Fruit fly (Drosophila melanogaster) whole organism, adult: ENCODE measurements around the gene CG14120.

Experiments used
- CG11617 ChIP-seq: fragments of 200-800 bp; sonication (Bioruptor generic); optimal IDR thresholded peaks from 2 replicates; lab custom pipeline; 2017; ENCODE audit warnings: mild to moderate bottlenecking, missing biosample characterization, missing genetic modification reagents, missing genetic modification characterization
- CG12768 ChIP-seq: fragments of 200-800 bp; sonication (Bioruptor generic); optimal IDR thresholded peaks from 2 replicates; lab custom pipeline; 2017; ENCODE audit warnings: missing biosample characterization, missing genetic modification characterization, mild to moderate bottlenecking, moderate library complexity, missing genetic modification reagents
- CG14711 ChIP-seq: fragments of 200-800 bp; sonication (Bioruptor generic); optimal IDR thresholded peaks from 2 replicates; lab custom pipeline; 2018; ENCODE audit warnings: missing biosample characterization, mild to moderate bottlenecking, missing genetic modification characterization, moderate library complexity
- CG33017 ChIP-seq: fragments of 200-800 bp; sonication (Bioruptor generic); optimal IDR thresholded peaks from 2 replicates; lab custom pipeline; 2018; ENCODE audit warnings: missing biosample characterization, mild to moderate bottlenecking, missing genetic modification characterization, moderate library complexity
- CG5204 ChIP-seq: fragments of 200-800 bp; sonication (Bioruptor generic); optimal IDR thresholded peaks from 2 replicates; lab custom pipeline; 2016; ENCODE audit warnings: missing biosample characterization, missing genetic modification characterization
- CG7101 ChIP-seq: fragments of 200-800 bp; sonication (Bioruptor generic); optimal IDR thresholded peaks from 2 replicates; lab custom pipeline; 2018; ENCODE audit warnings: missing biosample characterization, mild to moderate bottlenecking, missing genetic modification characterization, moderate library complexity
- Crg-1 ChIP-seq: fragments of 200-800 bp; sonication (Bioruptor generic); optimal IDR thresholded peaks from 2 replicates; lab custom pipeline; 2016; ENCODE audit warnings: missing biosample characterization, missing genetic modification characterization
- Hr96 ChIP-seq: fragments of 200-800 bp; sonication (Bioruptor generic); optimal IDR thresholded peaks from 2 replicates; lab custom pipeline; 2016; ENCODE audit warnings: missing biosample characterization, missing genetic modification characterization
- bab1 ChIP-seq: fragments of 200-800 bp; sonication (Bioruptor generic); optimal IDR thresholded peaks from 3 replicates; lab custom pipeline; 2019; ENCODE audit warnings: missing biosample characterization, mild to moderate bottlenecking, missing genetic modification characterization, moderate library complexity
- kay ChIP-seq: fragments of 200-800 bp; sonication (Bioruptor generic); peaks from one replicate; lab custom pipeline; 2016; ENCODE audit warnings: missing biosample characterization, missing genetic modification characterization, borderline replicate concordance
- ovo ChIP-seq: fragments of 200-800 bp; sonication (Bioruptor generic); optimal IDR thresholded peaks from 2 replicates; lab custom pipeline; 2016; ENCODE audit warnings: missing biosample characterization, missing genetic modification characterization
- pad ChIP-seq: fragments of 200-800 bp; sonication (Bioruptor generic); optimal IDR thresholded peaks from 3 replicates; lab custom pipeline; 2017; ENCODE audit warnings: missing biosample characterization, missing genetic modification characterization, mild to moderate bottlenecking, moderate library complexity, missing genetic modification reagents

dm6 chr3L:12853423-12853822 lies 31.4 kb upstream of the CG14120 start, which contains the start of gene Ent3:
- TF ChIP-seq CG5204 (GFP tag; lab: Kevin White, UChicago) (no peak), kay (GFP tag; lab: Kevin White, UChicago) (no peak), ovo (GFP tag; lab: Kevin White, UChicago) (no peak), CG7101 (no peak), CG12768 (GFP tag; lab: Kevin White, UChicago) (no peak), bab1 (no peak), Hr96 (GFP tag; lab: Kevin White, UChicago) (no peak), CG14711 (tag; lab: Kevin White, UChicago) (no peak), Crg-1 (GFP tag; lab: Kevin White, UChicago) (no peak), CG33017 (no peak), pad (GFP tag; lab: Kevin White, UChicago) (no peak), CG11617 (no peak)
